Worm (Caenorhabditis elegans): Measurements from ENCODE around the gene C03B1.14.
A peak's percentile ranks its signal among the peaks of the same experiment; 100 is the strongest.

C03B1.14 gene

ce11 chrX:6320887-6321286 lies 39.7 kb downstream of the C03B1.14 start:
- no peak for TF ChIP-seq ceh-58 (GFP tag; IDR thresholded peaks at IDR 0.05)
- no peak for TF ChIP-seq C17E4.6 (GFP tag; IDR thresholded peaks at IDR 0.05)
- TF ChIP-seq lin-26 (GFP tag; IDR thresholded peaks at IDR 0.05): no peak
- no peak for TF ChIP-seq fkh-3 (tag; optimal IDR thresholded peaks at IDR 0.05)
- 0 out of 2 replicates have a peak, but pooled peaks have one; percentile 17 for TF ChIP-seq hsf-1 (GFP tag; IDR thresholded peaks at IDR 0.05)
- no peak for TF ChIP-seq sptf-2 (GFP tag; optimal IDR thresholded peaks at IDR 0.05)
- TF ChIP-seq C06A6.2 (GFP tag; conservative IDR thresholded peaks at IDR 0.05): no peak
- TF ChIP-seq zfh-2 (GFP tag; conservative IDR thresholded peaks at IDR 0.05): no peak

DNA sequence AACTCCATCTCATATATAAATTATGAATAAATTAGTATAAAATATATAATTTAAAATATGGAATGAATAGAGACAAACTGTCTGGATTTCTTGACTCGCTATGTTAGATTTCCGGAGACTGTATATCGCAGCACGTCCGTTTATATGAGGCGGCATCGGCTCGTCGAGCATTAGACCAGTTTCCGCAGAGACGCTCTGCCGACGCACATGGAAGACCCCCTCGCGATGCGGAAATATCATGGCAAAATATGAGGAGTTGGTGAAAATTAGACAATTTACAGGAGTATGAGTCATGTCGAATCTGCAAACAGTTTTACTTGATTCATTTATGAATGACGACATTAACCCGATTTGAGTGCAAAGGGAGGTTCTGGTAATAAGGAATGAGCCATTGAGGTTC lies 41.0 kb downstream of the C03B1.14 start, which contains the start of gene chtb-3:
TSS of gene chtb-3 (minus strand) at position 101 of the 400 bp plus-strand sequence.
- TF ChIP-seq C17E4.6 (GFP tag; IDR thresholded peaks at IDR 0.05) (no peak), gei-17 (GFP tag; optimal IDR thresholded peaks at IDR 0.05) (no peak), lsy-27 (tag; optimal IDR thresholded peaks at IDR 0.05; ENCODE audit: borderline replicate concordance, insufficient read depth) (no peak), hlh-26 (GFP tag; conservative IDR thresholded peaks at IDR 0.05) (no peak), madf-10 (tag; optimal IDR thresholded peaks at IDR 0.05) (no peak), ceh-40 (GFP tag; IDR thresholded peaks at IDR 0.05) (no peak), athp-1 (tag; optimal IDR thresholded peaks at IDR 0.05) (no peak), egl-44 (GFP tag; IDR thresholded peaks at IDR 0.05) (no peak), sdz-38 (tag; optimal IDR thresholded peaks at IDR 0.05) (no peak)

ce11 chrX:6318803-6319202 lies 41.8 kb downstream of the C03B1.14 start:
- no peak for TF ChIP-seq attf-5 (GFP tag; optimal IDR thresholded peaks at IDR 0.05)
- TF ChIP-seq tbp1 (GFP tag; optimal IDR thresholded peaks at IDR 0.05): no peak
- TF ChIP-seq madf-6 (GFP tag; IDR thresholded peaks at IDR 0.05): no peak
- no peak for TF ChIP-seq ztf-28 (GFP tag; IDR thresholded peaks at IDR 0.05)
- no peak for TF ChIP-seq nhr-90 (tag; optimal IDR thresholded peaks at IDR 0.05)
- TF ChIP-seq hlh-26 (GFP tag; conservative IDR thresholded peaks at IDR 0.05): no peak
- TF ChIP-seq ceh-27 (GFP tag; optimal IDR thresholded peaks at IDR 0.05): no peak
- TF ChIP-seq cebp-2 (GFP tag; IDR thresholded peaks at IDR 0.05): no peak

ce11 chrX:6311391-6311790 lies 49.2 kb downstream of the C03B1.14 start, which contains the start of gene npr-38:
npr-38 (plus strand) TSS chrX:6311691.
- TF ChIP-seq nhr-90 (tag; optimal IDR thresholded peaks at IDR 0.05) (no peak), nhr-120 (GFP tag; IDR thresholded peaks at IDR 0.05) (no peak), rpc-1 (optimal IDR thresholded peaks at IDR 0.05) (no peak), rpc-1 (tag; optimal IDR thresholded peaks at IDR 0.05) (no peak), ztf-6 (GFP tag; IDR thresholded peaks at IDR 0.05) (no peak), ZK185.1 (tag; optimal IDR thresholded peaks at IDR 0.05; ENCODE audit: poor library complexity, severe bottlenecking) (no peak), hsf-1 (GFP tag; IDR thresholded peaks at IDR 0.05) (no peak), dpff-1 (tag; optimal IDR thresholded peaks at IDR 0.05) (no peak), hmg-20 (GFP tag; IDR thresholded peaks at IDR 0.05) (no peak)
